Worm (Caenorhabditis elegans) whole organism, late embryonic: ENCODE results near the gene F55C9.14.

Source experiments
- ceh-30 ChIP-seq: fragments of 150-350 bp; optimal IDR thresholded peaks from 2 replicates; lab custom pipeline; 2014; ENCODE audit warnings: missing biosample characterization, missing genetic modification characterization
- ceh-9 ChIP-seq: sonication (generic microtip); optimal IDR thresholded peaks from 2 replicates; lab custom pipeline; 2016; ENCODE audit warnings: mild to moderate bottlenecking, missing genetic modification characterization, inconsistent platforms, missing compliant biosample characterization
- fax-1 ChIP-seq: sonication (generic microtip); optimal IDR thresholded peaks from 2 replicates; lab custom pipeline; 2016; ENCODE audit warnings: missing genotype, missing genetic modification characterization, missing compliant biosample characterization
- fkh-10 ChIP-seq: fragments of 150-350 bp; optimal IDR thresholded peaks from 2 replicates; lab custom pipeline; 2014; ENCODE audit warnings: missing biosample characterization, missing genetic modification reagents, missing genetic modification characterization
- nfya-1 ChIP-seq: sonication (generic microtip); optimal IDR thresholded peaks from 2 replicates; lab custom pipeline; 2017; ENCODE audit warnings: missing genetic modification characterization, mild to moderate bottlenecking, missing compliant biosample characterization, antibody characterized with exemption, moderate library complexity
- nhr-11 ChIP-seq: fragments of 150-350 bp; optimal IDR thresholded peaks from 2 replicates; lab custom pipeline; 2014; ENCODE audit warnings: missing biosample characterization, missing genetic modification characterization
- odd-2 ChIP-seq: sonication (generic microtip); optimal IDR thresholded peaks from 2 replicates; lab custom pipeline; 2017; ENCODE audit warnings: antibody characterized with exemption, mild to moderate bottlenecking, missing genetic modification characterization, missing compliant biosample characterization
- pha-4 ChIP-seq: fragments of 150-350 bp; optimal IDR thresholded peaks from 2 replicates; lab custom pipeline; 2018; ENCODE audit warnings: missing biosample characterization, missing genetic modification reagents, missing genetic modification characterization
- rnt-1 ChIP-seq: sonication (generic microtip); optimal IDR thresholded peaks from 2 replicates; lab custom pipeline; 2016; ENCODE audit warnings: missing genetic modification characterization, missing compliant biosample characterization

ce11 chrV:19288073-19288805 is 11.1 kb upstream of the F55C9.14 start, which contains the start of the genes F55C9.3 and fbxb-57:
- no peak for TF ChIP-seq ceh-9 (tag; lab: Kevin White, UChicago)
- no peak for TF ChIP-seq odd-2 (tag; lab: Kevin White, UChicago)
- TF ChIP-seq ceh-30 (tag; lab: Kevin White, UChicago): no peak
- TF ChIP-seq rnt-1 (tag; lab: Kevin White, UChicago): no peak
- no peak for TF ChIP-seq fax-1 (tag; lab: Kevin White, UChicago)
- TF ChIP-seq nfya-1: no peak
- TF ChIP-seq pha-4 (tag; lab: Kevin White, UChicago): no peak
- TF ChIP-seq fkh-10 (GFP tag; lab: Kevin White, UChicago): no peak
- TF ChIP-seq nhr-11: no peak
